Fruit fly (Drosophila melanogaster): ENCODE results near the gene GILT3.

GILT3 gene

dm6 chr3R:23711195-23711594 is 34.0 kb downstream of the GILT3 start, which contains the start of gene CG10300:
Gene CG10300 (plus strand): TSS chr3R:23711527.
- no peak for TF ChIP-seq CG9948 (tag; optimal IDR thresholded peaks at IDR 0.05)
- TF ChIP-seq CG14655 (GFP tag; optimal IDR thresholded peaks at IDR 0.05): no peak
- no peak for TF ChIP-seq EcR (GFP tag; optimal IDR thresholded peaks at IDR 0.05)
- TF ChIP-seq CG8301 (tag; optimal IDR thresholded peaks at IDR 0.05): no peak
- no peak for TF ChIP-seq CG15710 (tag; optimal IDR thresholded peaks at IDR 0.05)
- no peak for TF ChIP-seq fd96Ca (GFP tag; IDR thresholded peaks at IDR 0.05)
- no peak for TF ChIP-seq CG17806 (tag; optimal IDR thresholded peaks at IDR 0.05)
- TF ChIP-seq Ets98B (GFP tag; IDR thresholded peaks at IDR 0.05): no peak
- no peak for TF ChIP-seq CG8159 (tag; optimal IDR thresholded peaks at IDR 0.05)
- no peak for TF ChIP-seq CG12605 (GFP tag; IDR thresholded peaks at IDR 0.05)

dm6 chr3R:23713901-23714300 is 36.7 kb downstream of the GILT3 start:
- TF ChIP-seq CG8159 (tag; optimal IDR thresholded peaks at IDR 0.05) (peak; percentile 74), gl (tag; optimal IDR thresholded peaks at IDR 0.05) (no peak), CG4496 (GFP tag; IDR thresholded peaks at IDR 0.05) (peak; percentile 85), CG9948 (tag; optimal IDR thresholded peaks at IDR 0.05) (peak; percentile 53), CG17806 (tag; optimal IDR thresholded peaks at IDR 0.05) (peak; percentile 61), EcR (GFP tag; optimal IDR thresholded peaks at IDR 0.05) (no peak), CG12605 (GFP tag; IDR thresholded peaks at IDR 0.05) (peak; percentile 64), Pif1B (GFP tag; optimal IDR thresholded peaks at IDR 0.05) (peak; percentile 75), Pif1A (GFP tag; optimal IDR thresholded peaks at IDR 0.05) (peak; percentile 76), fd96Ca (GFP tag; IDR thresholded peaks at IDR 0.05) (no peak), CG15710 (tag; optimal IDR thresholded peaks at IDR 0.05) (peak; percentile 73), rn (GFP tag; IDR thresholded peaks at IDR 0.05) (0 out of 2 replicates have a peak, but pooled peaks have one; percentile 45), D1 (tag; optimal IDR thresholded peaks at IDR 0.05) (no peak), CG8301 (tag; optimal IDR thresholded peaks at IDR 0.05) (peak; percentile 54), Ets98B (GFP tag; IDR thresholded peaks at IDR 0.05) (peak; percentile 36; the same call in 1 of the 2 replicates), CG34367 (tag; optimal IDR thresholded peaks at IDR 0.05) (peak; percentile 70), CG10348 (GFP tag; IDR thresholded peaks at IDR 0.05) (no peak), CG14655 (GFP tag; optimal IDR thresholded peaks at IDR 0.05) (peak; percentile 51), CG13204 (GFP tag; optimal IDR thresholded peaks at IDR 0.05) (no peak), CG32121 (GFP tag; IDR thresholded peaks at IDR 0.05) (no peak), Snoo (tag; optimal IDR thresholded peaks at IDR 0.05) (peak; percentile 78)

dm6 chr3R:23714852-23715251 is 37.7 kb downstream of the GILT3 start:
- TF ChIP-seq Ets98B (GFP tag; IDR thresholded peaks at IDR 0.05): no peak
- no peak for TF ChIP-seq CG13204 (GFP tag; optimal IDR thresholded peaks at IDR 0.05)
- TF ChIP-seq CG8159 (tag; optimal IDR thresholded peaks at IDR 0.05): no peak
- no peak for TF ChIP-seq rn (GFP tag; IDR thresholded peaks at IDR 0.05)
- TF ChIP-seq Snoo (tag; optimal IDR thresholded peaks at IDR 0.05): no peak
- TF ChIP-seq Pif1A (GFP tag; optimal IDR thresholded peaks at IDR 0.05): no peak
- TF ChIP-seq CG14655 (GFP tag; optimal IDR thresholded peaks at IDR 0.05): no peak
- TF ChIP-seq Pif1B (GFP tag; optimal IDR thresholded peaks at IDR 0.05): no peak
- TF ChIP-seq EcR (GFP tag; optimal IDR thresholded peaks at IDR 0.05): no peak
- TF ChIP-seq CG9948 (tag; optimal IDR thresholded peaks at IDR 0.05): no peak
- TF ChIP-seq CG15710 (tag; optimal IDR thresholded peaks at IDR 0.05): no peak
- TF ChIP-seq CG4496 (GFP tag; IDR thresholded peaks at IDR 0.05): no peak
- no peak for TF ChIP-seq CG17806 (tag; optimal IDR thresholded peaks at IDR 0.05)
- no peak for TF ChIP-seq CG8301 (tag; optimal IDR thresholded peaks at IDR 0.05)
- TF ChIP-seq CG12605 (GFP tag; IDR thresholded peaks at IDR 0.05): no peak
- no peak for TF ChIP-seq CG32121 (GFP tag; IDR thresholded peaks at IDR 0.05)
- TF ChIP-seq gl (tag; optimal IDR thresholded peaks at IDR 0.05): no peak
- no peak for TF ChIP-seq CG34367 (tag; optimal IDR thresholded peaks at IDR 0.05)

- TF ChIP-seq Ets98B (GFP tag; IDR thresholded peaks at IDR 0.05) (no peak), gl (tag; optimal IDR thresholded peaks at IDR 0.05) (no peak), CG8301 (tag; optimal IDR thresholded peaks at IDR 0.05) (no peak), CG10348 (GFP tag; IDR thresholded peaks at IDR 0.05) (no peak), CG9948 (tag; optimal IDR thresholded peaks at IDR 0.05) (no peak), CG4496 (GFP tag; IDR thresholded peaks at IDR 0.05) (no peak), CG8159 (tag; optimal IDR thresholded peaks at IDR 0.05) (no peak), CG13204 (GFP tag; optimal IDR thresholded peaks at IDR 0.05) (no peak), EcR (GFP tag; optimal IDR thresholded peaks at IDR 0.05) (no peak), CG15710 (tag; optimal IDR thresholded peaks at IDR 0.05) (no peak), fd96Ca (GFP tag; IDR thresholded peaks at IDR 0.05) (no peak), CG12605 (GFP tag; IDR thresholded peaks at IDR 0.05) (no peak), Pif1A (GFP tag; optimal IDR thresholded peaks at IDR 0.05) (no peak), CG17806 (tag; optimal IDR thresholded peaks at IDR 0.05) (no peak), Pif1B (GFP tag; optimal IDR thresholded peaks at IDR 0.05) (no peak), Snoo (tag; optimal IDR thresholded peaks at IDR 0.05) (no peak), D1 (tag; optimal IDR thresholded peaks at IDR 0.05) (no peak)
These were observed 41.3 kb downstream of the GILT3 start, which contains the start of gene nau for dm6 chr3R:23718297-23718941. Gene nau (minus strand): TSS chr3R:23718357.

dm6 chr3R:23721525-23721924 is 44.4 kb downstream of the GILT3 start, which contains the start of gene CG10232:
Gene CG10232 (minus strand): TSS chr3R:23721625.
- no peak for TF ChIP-seq CG15710 (tag; optimal IDR thresholded peaks at IDR 0.05)
- no peak for TF ChIP-seq rn (GFP tag; IDR thresholded peaks at IDR 0.05)
- TF ChIP-seq CG34367 (tag; optimal IDR thresholded peaks at IDR 0.05): no peak
- TF ChIP-seq CG17806 (tag; optimal IDR thresholded peaks at IDR 0.05): no peak
- no peak for TF ChIP-seq Ets98B (GFP tag; IDR thresholded peaks at IDR 0.05)
- TF ChIP-seq Pif1A (GFP tag; optimal IDR thresholded peaks at IDR 0.05): no peak
- TF ChIP-seq Snoo (tag; optimal IDR thresholded peaks at IDR 0.05): no peak
- no peak for TF ChIP-seq CG14655 (GFP tag; optimal IDR thresholded peaks at IDR 0.05)
- no peak for TF ChIP-seq Pif1B (GFP tag; optimal IDR thresholded peaks at IDR 0.05)
- no peak for TF ChIP-seq CG8301 (tag; optimal IDR thresholded peaks at IDR 0.05)
- no peak for TF ChIP-seq CG9948 (tag; optimal IDR thresholded peaks at IDR 0.05)
- no peak for TF ChIP-seq gl (tag; optimal IDR thresholded peaks at IDR 0.05)
- TF ChIP-seq CG12605 (GFP tag; IDR thresholded peaks at IDR 0.05): no peak
- no peak for TF ChIP-seq fd96Ca (GFP tag; IDR thresholded peaks at IDR 0.05)
- TF ChIP-seq CG32121 (GFP tag; IDR thresholded peaks at IDR 0.05): no peak
- TF ChIP-seq D1 (tag; optimal IDR thresholded peaks at IDR 0.05): no peak
- TF ChIP-seq CG10348 (GFP tag; IDR thresholded peaks at IDR 0.05): no peak
- no peak for TF ChIP-seq CG4496 (GFP tag; IDR thresholded peaks at IDR 0.05)
- TF ChIP-seq CG13204 (GFP tag; optimal IDR thresholded peaks at IDR 0.05): no peak
- TF ChIP-seq EcR (GFP tag; optimal IDR thresholded peaks at IDR 0.05): no peak
